Worm (Caenorhabditis elegans): ENCODE results near the gene T07D3.9.
"Not testable (repeated sequence)": the region's sequence is repeated elsewhere in the genome, so short reads cannot be mapped to it uniquely, and the experiment has no call there.

- TF ChIP-seq nhr-11 (tag; optimal IDR thresholded peaks at IDR 0.05); sox-2 (GFP tag; IDR thresholded peaks at IDR 0.05); unc-55 (GFP tag; optimal IDR thresholded peaks at IDR 0.05); Y22D7AL.16 (tag; optimal IDR thresholded peaks at IDR 0.05): not testable (repeated sequence)
Observed at ce11 chrII:850567-850966, 50.1 kb downstream of the T07D3.9 start, which contains the start of gene F28A10.5.

Data from whole organism, late embryonic.